Worm (Caenorhabditis elegans) whole organism, mixed stage, embryonic: ENCODE data around the gene W06H8.6.

Source experiments
- M03D4.4 ChIP-seq: sonication (generic microtip); optimal IDR thresholded peaks from 2 replicates; lab custom pipeline; 2017; ENCODE audit warnings: mild to moderate bottlenecking, missing genetic modification characterization, missing compliant biosample characterization
- bed-3 ChIP-seq: fragments of 200-800 bp; sonication (Bioruptor generic); optimal IDR thresholded peaks from 3 replicates; lab custom pipeline; 2018; ENCODE audit warnings: mild to moderate bottlenecking, missing genetic modification characterization, moderate library complexity, missing compliant biosample characterization
- blmp-1 ChIP-seq: fragments of 150-350 bp; optimal IDR thresholded peaks from 2 replicates; lab custom pipeline; 2014; ENCODE audit warnings: missing biosample characterization, missing genetic modification characterization
- ceh-39 ChIP-seq: fragments of 150-350 bp; optimal IDR thresholded peaks from 2 replicates; lab custom pipeline; 2014; ENCODE audit warnings: missing biosample characterization, missing genetic modification characterization
- ceh-43 ChIP-seq: fragments of 200-800 bp; sonication (Bioruptor generic); optimal IDR thresholded peaks from 2 replicates; lab custom pipeline; 2018; ENCODE audit warnings: mild to moderate bottlenecking, missing genetic modification characterization, moderate library complexity, missing compliant biosample characterization
- ceh-83 ChIP-seq: fragments of 200-800 bp; sonication (Bioruptor generic); optimal IDR thresholded peaks from 2 replicates; lab custom pipeline; 2018; ENCODE audit warnings: mild to moderate bottlenecking, missing genetic modification characterization, missing compliant biosample characterization
- ces-1 ChIP-seq: fragments of 150-350 bp; optimal IDR thresholded peaks from 2 replicates; lab custom pipeline; 2014; ENCODE audit warnings: missing biosample characterization, missing genetic modification reagents, missing genetic modification characterization
- cnd-1 ChIP-seq: fragments of 200-800 bp; sonication (Bioruptor generic); optimal IDR thresholded peaks from 2 replicates; lab custom pipeline; 2018; ENCODE audit warnings: mild to moderate bottlenecking, missing genetic modification characterization, missing compliant biosample characterization
- drap-1 ChIP-seq: fragments of 200-800 bp; sonication (Bioruptor generic); optimal IDR thresholded peaks from 3 replicates; lab custom pipeline; 2018; ENCODE audit warnings: mild to moderate bottlenecking, missing genetic modification characterization, missing compliant biosample characterization
- elt-1 ChIP-seq: sonication (generic microtip); optimal IDR thresholded peaks from 2 replicates; lab custom pipeline; 2017; ENCODE audit warnings: missing genetic modification characterization, mild to moderate bottlenecking, missing compliant biosample characterization, antibody characterized with exemption, moderate library complexity, borderline replicate concordance; ENCODE audit not compliant: insufficient read depth
- elt-3 ChIP-seq: fragments of 150-350 bp; optimal IDR thresholded peaks from 2 replicates; lab custom pipeline; 2014; ENCODE audit warnings: missing biosample characterization, missing genetic modification characterization
- ham-2 ChIP-seq: fragments of 200-800 bp; sonication (Bioruptor generic); optimal IDR thresholded peaks from 2 replicates; lab custom pipeline; 2018; ENCODE audit warnings: mild to moderate bottlenecking, missing genetic modification characterization, missing compliant biosample characterization
- hlh-1 ChIP-seq: fragments of 150-350 bp; optimal IDR thresholded peaks from 2 replicates; lab custom pipeline; 2014; ENCODE audit warnings: missing biosample characterization, missing genetic modification reagents, missing genetic modification characterization
- lin-32 ChIP-seq: fragments of 200-800 bp; sonication (Bioruptor generic); optimal IDR thresholded peaks from 2 replicates; lab custom pipeline; 2018; ENCODE audit warnings: mild to moderate bottlenecking, missing genetic modification characterization, missing compliant biosample characterization
- lsy-2 ChIP-seq: fragments of 150-350 bp; optimal IDR thresholded peaks from 2 replicates; lab custom pipeline; 2014; ENCODE audit warnings: missing biosample characterization, missing genetic modification characterization
- mab-5 ChIP-seq: fragments of 150-350 bp; optimal IDR thresholded peaks from 2 replicates; lab custom pipeline; 2014; ENCODE audit warnings: missing biosample characterization, missing genetic modification characterization
- mep-1 ChIP-seq: fragments of 150-350 bp; optimal IDR thresholded peaks from 2 replicates; lab custom pipeline; 2017; ENCODE audit warnings: missing biosample characterization, missing genetic modification reagents, missing genetic modification characterization, inconsistent platforms
- mls-2 ChIP-seq: sonication (generic microtip); optimal IDR thresholded peaks from 2 replicates; lab custom pipeline; 2016; ENCODE audit warnings: mild to moderate bottlenecking, missing genetic modification characterization, moderate library complexity, missing compliant biosample characterization
- nhr-12 ChIP-seq: fragments of 150-350 bp; optimal IDR thresholded peaks from 2 replicates; lab custom pipeline; 2014; ENCODE audit warnings: missing biosample characterization, missing genetic modification characterization
- nhr-2 ChIP-seq: fragments of 150-350 bp; optimal IDR thresholded peaks from 2 replicates; lab custom pipeline; 2014; ENCODE audit warnings: missing biosample characterization, missing genetic modification characterization
- nhr-237 ChIP-seq: fragments of 150-350 bp; optimal IDR thresholded peaks from 2 replicates; lab custom pipeline; 2014; ENCODE audit warnings: missing biosample characterization, missing genetic modification characterization
- nhr-28 ChIP-seq: fragments of 150-350 bp; optimal IDR thresholded peaks from 2 replicates; lab custom pipeline; 2014; ENCODE audit warnings: missing biosample characterization, missing genetic modification characterization
- nhr-76 ChIP-seq: sonication (generic microtip); optimal IDR thresholded peaks from 2 replicates; lab custom pipeline; 2017; ENCODE audit warnings: missing biosample characterization, missing genetic modification characterization
- sem-2 ChIP-seq: fragments of 200-800 bp; sonication (Bioruptor generic); optimal IDR thresholded peaks from 2 replicates; lab custom pipeline; 2018; ENCODE audit warnings: mild to moderate bottlenecking, missing genetic modification characterization, missing compliant biosample characterization
- sptf-1 ChIP-seq: sonication (generic microtip); optimal IDR thresholded peaks from 2 replicates; lab custom pipeline; 2017; ENCODE audit warnings: mild to moderate bottlenecking, missing genetic modification characterization, moderate library complexity, missing compliant biosample characterization
- tbx-8 ChIP-seq: fragments of 200-800 bp; sonication (Bioruptor generic); optimal IDR thresholded peaks from 2 replicates; lab custom pipeline; 2018; ENCODE audit warnings: mild to moderate bottlenecking, missing genetic modification characterization, moderate library complexity, missing compliant biosample characterization
- unc-120 ChIP-seq: sonication (generic microtip); optimal IDR thresholded peaks from 2 replicates; lab custom pipeline; 2017; ENCODE audit warnings: missing genetic modification characterization, missing compliant biosample characterization; ENCODE audit not compliant: poor library complexity, severe bottlenecking
- unc-39 ChIP-seq: fragments of 150-350 bp; optimal IDR thresholded peaks from 2 replicates; lab custom pipeline; 2014; ENCODE audit warnings: missing biosample characterization, missing genetic modification characterization
- unc-62 ChIP-seq: fragments of 150-350 bp; optimal IDR thresholded peaks from 2 replicates; lab custom pipeline; 2014; ENCODE audit warnings: missing biosample characterization, missing genetic modification reagents, missing genetic modification characterization
- zip-8 ChIP-seq: fragments of 150-350 bp; optimal IDR thresholded peaks from 2 replicates; lab custom pipeline; 2014; ENCODE audit warnings: missing biosample characterization, missing genetic modification characterization
- ztf-11 ChIP-seq: fragments of 150-350 bp; optimal IDR thresholded peaks from 2 replicates; lab custom pipeline; 2014; ENCODE audit warnings: missing biosample characterization, missing genetic modification characterization

W06H8.6 gene

ce11 chrV:6234876-6235275 is 8.1 kb upstream of the W06H8.6 start, which contains the start of gene K08B12.3:
K08B12.3 (plus strand) TSS chrV:6235176.
- TF ChIP-seq sptf-1 (tag; lab: Kevin White, UChicago) (no peak), sem-2 (GFP tag; lab: Kevin White, UChicago) (no peak), lsy-2 (tag; lab: Kevin White, UChicago) (no peak), drap-1 (GFP tag; lab: Kevin White, UChicago) (no peak), zip-8 (tag; lab: Kevin White, UChicago) (no peak), nhr-28 (tag; lab: Kevin White, UChicago) (no peak), M03D4.4 (tag; lab: Kevin White, UChicago) (no peak), nhr-237 (tag; lab: Kevin White, UChicago) (no peak)

ce11 chrV:6233952-6234351 is 7.1 kb upstream of the W06H8.6 start:
- TF ChIP-seq unc-120 (no peak), elt-1 (tag; lab: Kevin White, UChicago) (no peak), nhr-237 (tag; lab: Kevin White, UChicago) (no peak), M03D4.4 (tag; lab: Kevin White, UChicago) (no peak), ham-2 (GFP tag; lab: Kevin White, UChicago) (no peak), elt-3 (no peak), unc-39 (tag; lab: Kevin White, UChicago) (no peak), nhr-2 (tag; lab: Kevin White, UChicago) (peak; percentile 95), mab-5 (no peak), tbx-8 (GFP tag; lab: Kevin White, UChicago) (no peak), lsy-2 (tag; lab: Kevin White, UChicago) (no peak), cnd-1 (tag; lab: Kevin White, UChicago) (peak; percentile 19), ces-1 (GFP tag; lab: Kevin White, UChicago) (peak; percentile 46), zip-8 (tag; lab: Kevin White, UChicago) (no peak), hlh-1 (tag; lab: Kevin White, UChicago) (no peak), ztf-11 (tag; lab: Kevin White, UChicago) (no peak), nhr-76 (tag; lab: Kevin White, UChicago) (no peak), blmp-1 (tag; lab: Kevin White, UChicago) (no peak), ceh-83 (no peak), mep-1 (no peak), ceh-39 (tag; lab: Kevin White, UChicago) (no peak)

- TF ChIP-seq ces-1 (GFP tag; lab: Kevin White, UChicago) (peak; percentile 35), elt-1 (tag; lab: Kevin White, UChicago) (peak; percentile 87), mab-5 (no peak)
These were observed 6.1 kb upstream of the W06H8.6 start for ce11 chrV:6232886-6233285.

- TF ChIP-seq ceh-39 (tag; lab: Kevin White, UChicago) (no peak), ham-2 (GFP tag; lab: Kevin White, UChicago) (no peak), lin-32 (no peak), zip-8 (tag; lab: Kevin White, UChicago) (no peak), mab-5 (no peak), unc-120 (no peak), nhr-12 (no peak), elt-3 (no peak), ceh-43 (GFP tag; lab: Kevin White, UChicago) (no peak), M03D4.4 (tag; lab: Kevin White, UChicago) (no peak), sptf-1 (tag; lab: Kevin White, UChicago) (no peak), bed-3 (no peak), unc-62 (GFP tag; lab: Kevin White, UChicago) (no peak)
These were observed 5.1 kb upstream of the W06H8.6 start for ce11 chrV:6231902-6232340.

ce11 chrV:6230629-6231229 is 3.9 kb upstream of the W06H8.6 start:
- TF ChIP-seq drap-1 (GFP tag; lab: Kevin White, UChicago): no peak
- no peak for TF ChIP-seq nhr-76 (tag; lab: Kevin White, UChicago)
- no peak for TF ChIP-seq unc-120
- peak; percentile 15 for TF ChIP-seq nhr-2 (tag; lab: Kevin White, UChicago)
- no peak for TF ChIP-seq unc-39 (tag; lab: Kevin White, UChicago)
- no peak for TF ChIP-seq sem-2 (GFP tag; lab: Kevin White, UChicago)
- TF ChIP-seq unc-62 (GFP tag; lab: Kevin White, UChicago): no peak
- TF ChIP-seq nhr-237 (tag; lab: Kevin White, UChicago): no peak
- no peak for TF ChIP-seq cnd-1 (tag; lab: Kevin White, UChicago)
- peak; percentile 69 for TF ChIP-seq ceh-43 (GFP tag; lab: Kevin White, UChicago)
- TF ChIP-seq elt-1 (tag; lab: Kevin White, UChicago): no peak
- TF ChIP-seq mls-2 (tag; lab: Kevin White, UChicago): peak; percentile 35
